Fruit fly (Drosophila melanogaster) whole organism, adult: Measurements from ENCODE around the gene brv3.

Experiments
- CG11617 ChIP-seq: fragments of 200-800 bp; sonication (Bioruptor generic); optimal IDR thresholded peaks from 2 replicates; lab custom pipeline; 2017; ENCODE audit warnings: mild to moderate bottlenecking, missing biosample characterization, missing genetic modification reagents, missing genetic modification characterization
- CG12768 ChIP-seq: fragments of 200-800 bp; sonication (Bioruptor generic); optimal IDR thresholded peaks from 2 replicates; lab custom pipeline; 2017; ENCODE audit warnings: missing biosample characterization, missing genetic modification characterization, mild to moderate bottlenecking, moderate library complexity, missing genetic modification reagents
- CG14711 ChIP-seq: fragments of 200-800 bp; sonication (Bioruptor generic); optimal IDR thresholded peaks from 2 replicates; lab custom pipeline; 2018; ENCODE audit warnings: missing biosample characterization, mild to moderate bottlenecking, missing genetic modification characterization, moderate library complexity
- CG1620 ChIP-seq: fragments of 200-800 bp; sonication (Bioruptor generic); optimal IDR thresholded peaks from 2 replicates; lab custom pipeline; 2016; ENCODE audit warnings: missing biosample characterization, missing genetic modification characterization
- CG33017 ChIP-seq: fragments of 200-800 bp; sonication (Bioruptor generic); optimal IDR thresholded peaks from 2 replicates; lab custom pipeline; 2018; ENCODE audit warnings: missing biosample characterization, mild to moderate bottlenecking, missing genetic modification characterization, moderate library complexity
- Crg-1 ChIP-seq: fragments of 200-800 bp; sonication (Bioruptor generic); optimal IDR thresholded peaks from 2 replicates; lab custom pipeline; 2016; ENCODE audit warnings: missing biosample characterization, missing genetic modification characterization
- Hr96 ChIP-seq: fragments of 200-800 bp; sonication (Bioruptor generic); optimal IDR thresholded peaks from 2 replicates; lab custom pipeline; 2016; ENCODE audit warnings: missing biosample characterization, missing genetic modification characterization
- kay ChIP-seq: fragments of 200-800 bp; sonication (Bioruptor generic); peaks from one replicate; lab custom pipeline; 2016; ENCODE audit warnings: missing biosample characterization, missing genetic modification characterization, borderline replicate concordance
- pad ChIP-seq: fragments of 200-800 bp; sonication (Bioruptor generic); optimal IDR thresholded peaks from 3 replicates; lab custom pipeline; 2017; ENCODE audit warnings: missing biosample characterization, missing genetic modification characterization, mild to moderate bottlenecking, moderate library complexity, missing genetic modification reagents
- toe ChIP-seq: fragments of 200-800 bp; sonication (Bioruptor generic); optimal IDR thresholded peaks from 2 replicates; lab custom pipeline; 2016; ENCODE audit warnings: missing biosample characterization, missing genetic modification characterization

dm6 chrX:2657220-2657619 lies 32.8 kb upstream of the brv3 start:
- TF ChIP-seq CG33017 (tag; lab: Kevin White, UChicago) (no peak), Crg-1 (no peak), toe (GFP tag; lab: Kevin White, UChicago) (no peak), CG1620 (no peak), CG14711 (no peak), CG11617 (GFP tag; lab: Kevin White, UChicago) (no peak), pad (GFP tag; lab: Kevin White, UChicago) (no peak), CG12768 (GFP tag; lab: Kevin White, UChicago) (no peak), kay (GFP tag; lab: Kevin White, UChicago) (peak; percentile 68), Hr96 (GFP tag; lab: Kevin White, UChicago) (no peak)
